Fruit fly (Drosophila melanogaster): ENCODE measurements around the gene spen.

spen gene

dm6 chr2L:250507-251215 lies 91.8 kb downstream of the spen start, which contains the start of gene kis (continued):
- TF ChIP-seq Taf1 (GFP tag; IDR thresholded peaks at IDR 0.05) (no peak), Hr51 (GFP tag; optimal IDR thresholded peaks at IDR 0.05) (peak; percentile 33 to 41), CG3838 (GFP tag; optimal IDR thresholded peaks at IDR 0.05) (peak; percentile 4), tgo (GFP tag; IDR thresholded peaks at IDR 0.05) (no peak), CG11696 (GFP tag; IDR thresholded peaks at IDR 0.05) (no peak), Poxn (GFP tag; IDR thresholded peaks at IDR 0.05) (no peak), CG13775 (GFP tag; optimal IDR thresholded peaks at IDR 0.05) (peak; percentile 21), twi (tag; optimal IDR thresholded peaks at IDR 0.05) (peak; percentile 12), Max (GFP tag; optimal IDR thresholded peaks at IDR 0.05) (peak; percentile 65), pho (GFP tag; optimal IDR thresholded peaks at IDR 0.05) (peak; percentile 67), MBD-R2 (GFP tag; IDR thresholded peaks at IDR 0.05) (peak; percentile 50), hb (GFP tag; IDR thresholded peaks at IDR 0.05; ENCODE audit: partially characterized antibody) (peak; percentile 91), CG34422 (GFP tag; IDR thresholded peaks at IDR 0.05) (peak; percentile 56; the same call in 2 of the 3 replicates), pfk (GFP tag; optimal IDR thresholded peaks at IDR 0.05) (no peak), CG17612 (GFP tag; IDR thresholded peaks at IDR 0.05) (no peak), h (optimal IDR thresholded peaks at IDR 0.05) (no peak), sima (GFP tag; optimal IDR thresholded peaks at IDR 0.05) (peak; percentile 10), CG8359 (GFP tag; optimal IDR thresholded peaks at IDR 0.05; ENCODE audit: borderline replicate concordance) (no peak), wor (GFP tag; IDR thresholded peaks at IDR 0.05) (no peak), ham (GFP tag; IDR thresholded peaks at IDR 0.05) (no peak), CG14014 (GFP tag; IDR thresholded peaks at IDR 0.05) (no peak), scrt (GFP tag; optimal IDR thresholded peaks at IDR 0.05) (peak; percentile 69), CG12219 (GFP tag; optimal IDR thresholded peaks at IDR 0.05) (no peak), CG34224 (GFP tag; IDR thresholded peaks at IDR 0.05; ENCODE audit: partially characterized antibody) (peak; percentile 96), klu (GFP tag; IDR thresholded peaks at IDR 0.05) (no peak), Meics (GFP tag; optimal IDR thresholded peaks at IDR 0.05) (peak; percentile 30), Lhr (GFP tag; optimal IDR thresholded peaks at IDR 0.05) (peak; percentile 78), CG12155 (GFP tag; optimal IDR thresholded peaks at IDR 0.05) (peak; percentile 63), CG12659 (GFP tag; optimal IDR thresholded peaks at IDR 0.05) (peak; percentile 93), slp2 (GFP tag; optimal IDR thresholded peaks at IDR 0.05) (no peak), CG10431 (GFP tag; optimal IDR thresholded peaks at IDR 0.05) (peak; percentile 16), Atf6 (GFP tag; IDR thresholded peaks at IDR 0.05) (no peak), H2.0 (GFP tag; IDR thresholded peaks at IDR 0.05) (no peak), onecut (GFP tag; IDR thresholded peaks at IDR 0.05) (0 out of 2 replicates have a peak, but pooled peaks have one; percentile 31), fd64A (GFP tag; optimal IDR thresholded peaks at IDR 0.05) (no peak), Dref (GFP tag; IDR thresholded peaks at IDR 0.05) (peak; percentile 90), CG7928 (GFP tag; optimal IDR thresholded peaks at IDR 0.05) (no peak)

dm6 chr2L:252174-252573 lies 93.3 kb downstream of the spen start, which contains the start of gene Rpp30:
Rpp30 (minus strand) TSS chr2L:252373.
- TF ChIP-seq gro (GFP tag; optimal IDR thresholded peaks at IDR 0.05) = peak; percentile 43
- TF ChIP-seq Dll (GFP tag; IDR thresholded peaks at IDR 0.05; ENCODE audit: partially characterized antibody) = peak; percentile 49; the same call in 2 of the 4 replicates
- TF ChIP-seq CG13287 (GFP tag; IDR thresholded peaks at IDR 0.05; ENCODE audit: partially characterized antibody) = peak; percentile 63
- TF ChIP-seq hkb (optimal IDR thresholded peaks at IDR 0.05) = peak; percentile 56
- TF ChIP-seq hkb (GFP tag; IDR thresholded peaks at IDR 0.05) = no peak
- no peak for TF ChIP-seq CG7839 (tag; optimal IDR thresholded peaks at IDR 0.05)
- peak; percentile 59 for TF ChIP-seq Dp (GFP tag; optimal IDR thresholded peaks at IDR 0.05)
- TF ChIP-seq CG32772 (GFP tag; IDR thresholded peaks at IDR 0.05) = peak; percentile 42; the same call in 1 of the 2 replicates
- TF ChIP-seq Pdp1 (GFP tag; optimal IDR thresholded peaks at IDR 0.05) = peak in 1 of 2 experiments; percentile 9
- peak; percentile 56 for TF ChIP-seq CG12659 (GFP tag; optimal IDR thresholded peaks at IDR 0.05)
- TF ChIP-seq Scr (GFP tag; IDR thresholded peaks at IDR 0.05; ENCODE audit: partially characterized antibody) = peak; percentile 22; the same call in 1 of the 2 replicates
- TF ChIP-seq phol (tag; optimal IDR thresholded peaks at IDR 0.05) = peak; percentile 38
- peak; percentile 10 for TF ChIP-seq CG33213 (GFP tag; optimal IDR thresholded peaks at IDR 0.05)
- TF ChIP-seq HLH4C (GFP tag; IDR thresholded peaks at IDR 0.05; ENCODE audit: partially characterized antibody) = 0 out of 3 replicates have a peak, but pooled peaks have one; percentile 28
- peak; percentile 80 for TF ChIP-seq YL-1 (GFP tag; optimal IDR thresholded peaks at IDR 0.05)
